Worm (Caenorhabditis elegans): Measurements from ENCODE around the gene T04F3.1.

Gene T04F3.1

ce11 chrV:11782809-11783440, 43.1 kb downstream of the T04F3.1 start, which contains the start of gene F55A11.11 (continued):
- TF ChIP-seq xbp-1 (tag; optimal IDR thresholded peaks at IDR 0.05) (peak; percentile 61), rnt-1 (tag; optimal IDR thresholded peaks at IDR 0.05) (peak; percentile 82), nhr-76 (tag; optimal IDR thresholded peaks at IDR 0.05) (peak; percentile 28), nhr-77 (tag; optimal IDR thresholded peaks at IDR 0.05) (peak; percentile 35), C04F5.9 (tag; optimal IDR thresholded peaks at IDR 0.05) (no peak), fkh-4 (tag; optimal IDR thresholded peaks at IDR 0.05; ENCODE audit: borderline replicate concordance) (no peak), tbx-2 (tag; optimal IDR thresholded peaks at IDR 0.05) (peak; percentile 41), ceh-63 (GFP tag; optimal IDR thresholded peaks at IDR 0.05) (no peak), jun-1 (tag; optimal IDR thresholded peaks at IDR 0.05) (peak; percentile 35), zag-1 (tag; optimal IDR thresholded peaks at IDR 0.05) (no peak), irx-1 (tag; optimal IDR thresholded peaks at IDR 0.05) (peak; percentile 45), sptf-1 (tag; optimal IDR thresholded peaks at IDR 0.05) (no peak), ceh-82 (tag; optimal IDR thresholded peaks at IDR 0.05) (peak; percentile 47 to 67 (median 55)), ets-5 (GFP tag; IDR thresholded peaks at IDR 0.05) (no peak)

- TF ChIP-seq nhr-84 (tag; optimal IDR thresholded peaks at IDR 0.05) (no peak), blmp-1 (tag; optimal IDR thresholded peaks at IDR 0.05) (peak; percentile 94)
These were observed 47.4 kb downstream of the T04F3.1 start, which contains the start of gene F55A11.7 for ce11 chrV:11787258-11787657. TSS of gene F55A11.7 (minus strand) at chrV:11787443.

DNA sequence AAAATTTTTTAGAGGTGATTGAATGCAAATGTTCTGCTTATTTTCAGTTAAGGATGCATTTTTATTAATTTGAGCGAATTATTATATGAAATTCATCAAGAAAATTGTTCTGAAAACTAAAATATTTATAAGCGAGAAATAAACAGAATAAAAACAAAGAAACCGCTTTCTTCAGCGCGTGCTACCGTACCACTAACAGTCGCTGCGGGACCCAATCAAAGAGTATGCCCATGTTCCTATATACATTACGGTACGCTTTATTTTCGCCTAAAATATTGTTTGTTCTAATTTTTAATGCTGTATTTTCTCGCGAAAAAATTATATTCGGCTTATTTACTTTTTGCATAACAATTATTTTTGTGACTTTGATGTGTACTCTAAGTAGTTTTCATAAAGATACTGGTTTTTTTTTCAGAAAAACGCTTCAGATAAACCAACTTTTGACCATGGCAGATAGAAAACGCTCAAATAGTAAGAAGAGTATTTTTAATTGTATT, 47.9 kb downstream of the T04F3.1 start, which contains the start of gene F55A11.8:
F55A11.8 (plus strand) TSS at position 447 of the 497 bp plus-strand sequence.
- TF ChIP-seq alr-1 (tag; optimal IDR thresholded peaks at IDR 0.05; ENCODE audit: borderline replicate concordance) (no peak), dpl-1 (GFP tag; optimal IDR thresholded peaks at IDR 0.05) (no peak), snpc-4 (tag; optimal IDR thresholded peaks at IDR 0.05) (no peak), pax-3 (tag; optimal IDR thresholded peaks at IDR 0.05) (no peak), nhr-85 (tag) (peak; percentile 23), mdl-1 (tag; optimal IDR thresholded peaks at IDR 0.05) (no peak), ceh-88 (GFP tag; IDR thresholded peaks at IDR 0.05) (no peak)

DNA sequence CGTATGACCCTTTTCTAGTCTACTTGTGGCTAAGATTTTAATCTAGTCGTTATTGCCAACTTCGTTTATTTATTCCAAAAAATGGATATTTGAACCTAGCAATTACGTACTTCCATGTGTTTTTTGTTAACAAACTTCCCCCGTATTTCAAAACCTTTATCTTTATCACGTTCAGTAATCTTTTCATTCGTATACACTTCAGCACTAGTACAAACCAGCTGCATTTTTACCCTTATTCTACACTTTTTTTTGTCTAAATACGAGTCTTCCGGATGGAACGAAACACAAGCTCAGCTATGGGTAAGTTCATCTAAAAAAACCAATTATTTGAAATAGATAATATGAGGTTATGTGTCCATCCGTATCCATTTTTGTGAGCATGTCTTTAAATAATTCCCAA, 49.6 kb downstream of the T04F3.1 start, which contains the start of gene D2023.1:
D2023.1 (plus strand) TSS at position 77 of the 400 bp plus-strand sequence.
- no peak for TF ChIP-seq swsn-7 (tag; optimal IDR thresholded peaks at IDR 0.05)
- no peak for TF ChIP-seq nhr-47 (tag; optimal IDR thresholded peaks at IDR 0.05)
- TF ChIP-seq lin-13 (GFP tag; optimal IDR thresholded peaks at IDR 0.05) = no peak
- no peak for TF ChIP-seq dsc-1 (tag; optimal IDR thresholded peaks at IDR 0.05)
- no peak for TF ChIP-seq nhr-76 (tag; optimal IDR thresholded peaks at IDR 0.05)
- no peak for TF ChIP-seq dpl-1 (GFP tag; optimal IDR thresholded peaks at IDR 0.05)
- TF ChIP-seq nhr-28 (tag; optimal IDR thresholded peaks at IDR 0.05) = no peak
- TF ChIP-seq tlp-1 (tag; optimal IDR thresholded peaks at IDR 0.05) = no peak
- TF ChIP-seq unc-30 (tag; optimal IDR thresholded peaks at IDR 0.05) = no peak
- no peak for TF ChIP-seq ceh-88 (GFP tag; IDR thresholded peaks at IDR 0.05)
- TF ChIP-seq nhr-19 (GFP tag; conservative IDR thresholded peaks at IDR 0.05) = no peak
- no peak for TF ChIP-seq mdl-1 (tag; optimal IDR thresholded peaks at IDR 0.05)
- TF ChIP-seq ceh-8 (GFP tag; optimal IDR thresholded peaks at IDR 0.05) = no peak
- TF ChIP-seq egl-13 (tag; optimal IDR thresholded peaks at IDR 0.05) = no peak

- TF ChIP-seq nhr-20 (tag; optimal IDR thresholded peaks at IDR 0.05) (no peak), ztf-4 (tag; optimal IDR thresholded peaks at IDR 0.05) (no peak), lin-13 (GFP tag; optimal IDR thresholded peaks at IDR 0.05) (no peak), nhr-19 (GFP tag; conservative IDR thresholded peaks at IDR 0.05) (no peak), dsc-1 (tag; optimal IDR thresholded peaks at IDR 0.05) (no peak), C16A3.4 (tag; optimal IDR thresholded peaks at IDR 0.05) (no peak), lir-3 (tag; optimal IDR thresholded peaks at IDR 0.05; ENCODE audit: poor library complexity) (no peak), tbx-2 (tag; optimal IDR thresholded peaks at IDR 0.05) (no peak), sox-4 (tag; optimal IDR thresholded peaks at IDR 0.05) (no peak), mef-2 (tag; optimal IDR thresholded peaks at IDR 0.05) (no peak), lin-14 (GFP tag; optimal IDR thresholded peaks at IDR 0.05) (no peak), alr-1 (tag; optimal IDR thresholded peaks at IDR 0.05; ENCODE audit: borderline replicate concordance) (no peak), nhr-90 (tag; optimal IDR thresholded peaks at IDR 0.05; ENCODE audit: poor library complexity) (no peak), nhr-11 (tag; optimal IDR thresholded peaks at IDR 0.05) (no peak), pqm-1 (tag; optimal IDR thresholded peaks at IDR 0.05) (no peak), fkh-8 (tag; optimal IDR thresholded peaks at IDR 0.05) (no peak), ets-5 (GFP tag; IDR thresholded peaks at IDR 0.05) (no peak)
These were observed 54.3 kb downstream of the T04F3.1 start for ce11 chrV:11794172-11794571.
